Worm (Caenorhabditis elegans) whole organism, midembryonic: ENCODE results near the gene nspa-9.

Experiments
- T22C8.4 ChIP-seq: fragments of 200-800 bp; sonication (Bioruptor generic); IDR thresholded peaks from 2 replicates; pipeline ENCODE4 v1.3.6; 2022; ENCODE audit warnings: missing genetic modification characterization, missing compliant biosample characterization
- cog-1 ChIP-seq: sonication (generic microtip); optimal IDR thresholded peaks from 2 replicates; lab custom pipeline; 2016; ENCODE audit warnings: missing genetic modification characterization, missing compliant biosample characterization
- flt-1 ChIP-seq: fragments of 200-800 bp; sonication (Bioruptor generic); IDR thresholded peaks from 2 replicates; pipeline ENCODE4 v1.3.6; 2022; ENCODE audit warnings: missing genetic modification characterization, missing compliant biosample characterization
- med-1 ChIP-seq: sonication (generic microtip); optimal IDR thresholded peaks from 2 replicates; lab custom pipeline; 2017; ENCODE audit warnings: missing genetic modification characterization, mild to moderate bottlenecking, missing compliant biosample characterization, antibody characterized with exemption, missing genetic modification reagents; ENCODE audit not compliant: insufficient read depth
- ref-1 ChIP-seq: fragments of 200-800 bp; sonication (Bioruptor generic); conservative IDR thresholded peaks from 2 replicates; pipeline ENCODE4 v1.3.6; 2022; ENCODE audit warnings: missing genetic modification reagents, missing genetic modification characterization, missing compliant biosample characterization
- tab-1 ChIP-seq: fragments of 200-800 bp; sonication (Bioruptor generic); IDR thresholded peaks from 2 replicates; pipeline ENCODE4 v1.3.6; 2022; ENCODE audit warnings: missing genetic modification characterization, missing compliant biosample characterization

DNA sequence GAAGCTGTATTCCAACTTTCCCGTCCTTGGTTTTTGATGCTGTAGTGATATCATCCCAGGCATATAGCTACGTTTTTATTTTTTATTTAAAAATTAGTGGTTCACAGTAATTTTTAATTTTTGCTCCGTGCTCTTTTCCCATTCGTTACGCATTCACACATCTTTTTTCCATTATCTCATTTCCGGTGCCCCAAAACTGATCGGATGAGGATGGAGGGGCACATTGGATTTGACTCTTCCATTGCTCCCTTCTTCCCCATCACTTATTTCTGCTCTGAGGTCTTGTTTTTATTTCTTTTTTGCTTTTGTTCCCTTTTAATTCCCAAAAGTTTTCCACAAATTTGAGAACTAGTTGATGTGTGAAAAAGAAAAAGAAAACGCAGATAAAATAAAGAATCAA, 14.3 kb downstream of the nspa-9 start:
- TF ChIP-seq med-1 (GFP tag; lab: Kevin White, UChicago) (no peak), cog-1 (no peak), ref-1 (GFP tag; lab: Robert Waterston, UW) (no peak), tab-1 (GFP tag; lab: Robert Waterston, UW) (no peak), flt-1 (GFP tag; lab: Robert Waterston, UW) (no peak), T22C8.4 (GFP tag; lab: Robert Waterston, UW) (no peak)
